Worm (Caenorhabditis elegans): ENCODE measurements around the gene irg-4.
"Not testable (repeated sequence)": the region's sequence is repeated elsewhere in the genome, so short reads cannot be mapped to it uniquely, and the experiment has no call there.

irg-4 gene

ce11 chrIV:12468359-12468758 lies 32.7 kb downstream of the irg-4 start, which contains the start of gene igdb-2:
igdb-2 (plus strand) TSS chrIV:12468659.
- no peak for TF ChIP-seq unc-86 (tag; optimal IDR thresholded peaks at IDR 0.05)

- not testable (repeated sequence) for TF ChIP-seq nhr-77 (tag; optimal IDR thresholded peaks at IDR 0.05); lin-39 (tag; optimal IDR thresholded peaks at IDR 0.05); alr-1 (tag; optimal IDR thresholded peaks at IDR 0.05; ENCODE audit: borderline replicate concordance)
Observed at ce11 chrIV:12476942-12477341, 41.3 kb downstream of the irg-4 start, which contains the start of gene T04A11.1. T04A11.1 (minus strand) TSS chrIV:12477042.

- TF ChIP-seq ceh-63 (GFP tag; optimal IDR thresholded peaks at IDR 0.05); blmp-1 (tag; optimal IDR thresholded peaks at IDR 0.05); vab-15 (tag; optimal IDR thresholded peaks at IDR 0.05): not testable (repeated sequence)
Observed at ce11 chrIV:12478711-12479110, 43.1 kb downstream of the irg-4 start, which contains the start of gene igdb-1. igdb-1 (plus strand) TSS chrIV:12479011.

- not testable (repeated sequence) for TF ChIP-seq pag-3 (tag; optimal IDR thresholded peaks at IDR 0.05; ENCODE audit: borderline replicate concordance, insufficient read depth); sox-4 (tag; optimal IDR thresholded peaks at IDR 0.05); nhr-47 (tag; optimal IDR thresholded peaks at IDR 0.05)
Observed at ce11 chrIV:12484479-12484878, 48.8 kb downstream of the irg-4 start, which contains the start of gene T04A11.4. T04A11.4 (minus strand) TSS chrIV:12484579.

ce11 chrIV:12487194-12487593 lies 51.6 kb downstream of the irg-4 start, which contains the start of gene sru-26:
sru-26 (plus strand) TSS chrIV:12487494.
- no peak for TF ChIP-seq unc-86 (tag; optimal IDR thresholded peaks at IDR 0.05)
- TF ChIP-seq egl-27 (tag; optimal IDR thresholded peaks at IDR 0.05): no peak
- TF ChIP-seq nhr-237 (tag; optimal IDR thresholded peaks at IDR 0.05): no peak
- TF ChIP-seq dsc-1 (tag; optimal IDR thresholded peaks at IDR 0.05): no peak
- TF ChIP-seq tbx-2 (tag; optimal IDR thresholded peaks at IDR 0.05): no peak
- no peak for TF ChIP-seq irx-1 (tag; optimal IDR thresholded peaks at IDR 0.05)
- TF ChIP-seq nhr-76 (tag; optimal IDR thresholded peaks at IDR 0.05): no peak
- TF ChIP-seq elt-2 (tag; optimal IDR thresholded peaks at IDR 0.05): no peak
- TF ChIP-seq sox-4 (tag; optimal IDR thresholded peaks at IDR 0.05): no peak
- TF ChIP-seq ceh-63 (GFP tag; optimal IDR thresholded peaks at IDR 0.05): no peak

Data from whole organism, L1 larva.